Worm (Caenorhabditis elegans) whole organism, L4 larva: ENCODE measurements around the gene ZC190.4.
A peak's percentile ranks its signal among the peaks of the same experiment; 100 is the strongest.
"Not testable (repeated sequence)": the region's sequence is repeated elsewhere in the genome, so short reads cannot be mapped to it uniquely, and the experiment has no call there.

Experiments used
- F10B5.3 ChIP-seq: sonication (generic microtip); optimal IDR thresholded peaks from 2 replicates; lab custom pipeline; 2016; ENCODE audit warnings: mild to moderate bottlenecking, missing genetic modification characterization, missing compliant biosample characterization
- Y5F2A.4 ChIP-seq: fragments of 200-800 bp; sonication (Bioruptor generic); optimal IDR thresholded peaks from 2 replicates; lab custom pipeline; 2018; ENCODE audit warnings: mild to moderate bottlenecking, missing genetic modification characterization, missing compliant biosample characterization
- aha-1 ChIP-seq: fragments of 150-350 bp; peaks from one replicate; lab custom pipeline; 2014; ENCODE audit warnings: missing biosample characterization, missing genetic modification characterization
- attf-4 ChIP-seq: sonication (generic microtip); optimal IDR thresholded peaks from 3 replicates; lab custom pipeline; 2017; ENCODE audit warnings: missing biosample characterization, missing genetic modification characterization
- ceh-62 ChIP-seq: sonication (generic microtip); optimal IDR thresholded peaks from 2 replicates; lab custom pipeline; 2017; ENCODE audit warnings: missing biosample characterization, missing genetic modification characterization
- ces-1 ChIP-seq: fragments of 150-350 bp; sonication (generic microtip); optimal IDR thresholded peaks from 4 replicates; lab custom pipeline; 2014; ENCODE audit warnings: missing biosample characterization, missing genetic modification reagents, missing genetic modification characterization
- dmd-9 ChIP-seq: fragments of 200-800 bp; sonication (Bioruptor generic); IDR thresholded peaks from 2 replicates; pipeline ENCODE4 v1.3.6; 2022; ENCODE audit warnings: missing genetic modification reagents, missing genetic modification characterization, missing compliant biosample characterization
- dve-1 ChIP-seq: sonication (generic microtip); optimal IDR thresholded peaks from 2 replicates; lab custom pipeline; 2017; ENCODE audit warnings: antibody characterized with exemption, mild to moderate bottlenecking, missing genetic modification characterization, missing compliant biosample characterization; ENCODE audit not compliant: insufficient read depth
- fkh-10 ChIP-seq: fragments of 150-350 bp; optimal IDR thresholded peaks from 2 replicates; lab custom pipeline; 2014; ENCODE audit warnings: missing biosample characterization, missing genetic modification reagents, missing genetic modification characterization
- hlh-11 ChIP-seq: fragments of 200-800 bp; sonication (Bioruptor generic); optimal IDR thresholded peaks from 2 replicates; lab custom pipeline; 2018; ENCODE audit warnings: mild to moderate bottlenecking, missing genetic modification characterization, missing compliant biosample characterization
- lin-1 ChIP-seq: fragments of 200-800 bp; sonication (Bioruptor generic); IDR thresholded peaks from 2 replicates; pipeline ENCODE4 v1.3.6; 2022; ENCODE audit warnings: missing genetic modification reagents, missing genetic modification characterization, missing compliant biosample characterization
- lin-38 ChIP-seq: fragments of 200-800 bp; sonication (Bioruptor generic); IDR thresholded peaks from 2 replicates; pipeline ENCODE4 v1.3.6; 2022; ENCODE audit warnings: missing genetic modification reagents, missing genetic modification characterization, missing compliant biosample characterization
- mdl-1 ChIP-seq, 2 experiments: fragments of 150-350 bp in 1 of 2; sonication (generic microtip) in 1 of 2; optimal IDR thresholded peaks; 2 replicates each; lab custom pipeline; 2014 to 2017; ENCODE audit warnings: missing biosample characterization in 2 of 2, missing genetic modification characterization in 2 of 2
- pha-4 ChIP-seq, 2 experiments: fragments of 150-350 bp in 1 of 2; fragments of 200-800 bp in 1 of 2; sonication (Bioruptor generic) in 1 of 2; IDR thresholded peaks in 1 of 2; optimal IDR thresholded peaks in 1 of 2; 2 replicates each; pipeline versions ENCODE4 v1.3.6 to Lab custom; 2014 to 2022; ENCODE audit warnings: missing genetic modification characterization in 2 of 2, missing genetic modification reagents in 2 of 2, missing biosample characterization in 1 of 2, missing compliant biosample characterization in 1 of 2
- snpc-1.2 ChIP-seq: fragments of 200-800 bp; sonication (Bioruptor generic); IDR thresholded peaks from 2 replicates; pipeline ENCODE4 v1.3.6; 2022; ENCODE audit warnings: missing genetic modification reagents, missing genetic modification characterization, missing compliant biosample characterization
- unc-62 ChIP-seq, 3 experiments: fragments of 150-350 bp in 1 of 3; sonication (generic microtip); optimal IDR thresholded peaks in 2 of 3; peaks in 1 of 3; 1 replicate in 1 of 3; 2 replicates in 2 of 3; lab custom pipeline; 2014 to 2017; ENCODE audit warnings: missing biosample characterization in 3 of 3, missing genetic modification characterization in 3 of 3, missing genetic modification reagents in 3 of 3, missing genotype in 1 of 3
- zfp-2 ChIP-seq: sonication (generic microtip); optimal IDR thresholded peaks from 2 replicates; lab custom pipeline; 2016; ENCODE audit warnings: mild to moderate bottlenecking, missing genetic modification characterization, missing compliant biosample characterization

Gene ZC190.4

DNA sequence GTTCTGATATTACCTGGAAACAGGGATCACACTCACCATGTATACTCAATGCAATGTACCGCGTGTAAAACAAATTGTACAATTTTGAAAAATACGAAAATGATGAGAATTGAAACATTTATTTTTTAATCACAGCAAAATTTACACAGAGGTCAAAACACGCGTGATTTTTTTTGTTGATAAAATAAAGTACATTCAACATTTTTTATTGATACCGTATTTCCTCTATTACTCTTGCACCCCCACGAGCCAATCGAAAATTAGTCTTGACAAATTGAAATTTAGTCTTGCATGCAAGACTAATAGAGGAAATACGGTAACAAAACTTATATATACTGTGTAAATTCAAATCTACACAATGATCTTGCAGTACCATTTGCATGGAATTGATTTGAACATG, 21.8 kb downstream of the ZC190.4 start, which contains the start of gene ZC190.8:
ZC190.8 (minus strand) TSS at position 101 of the 400 bp plus-strand sequence.
- no peak for TF ChIP-seq attf-4 (tag; lab: Kevin White, UChicago)
- no peak for TF ChIP-seq dmd-9 (GFP tag; lab: Robert Waterston, UW)
- TF ChIP-seq aha-1 (tag; lab: Kevin White, UChicago), result peak; percentile 23
- TF ChIP-seq pha-4 (GFP tag; IDR thresholded peaks at IDR 0.05; lab: Robert Waterston, UW), result no peak
- no peak for TF ChIP-seq pha-4 (tag; optimal IDR thresholded peaks at IDR 0.05; lab: Kevin White, UChicago)

DNA sequence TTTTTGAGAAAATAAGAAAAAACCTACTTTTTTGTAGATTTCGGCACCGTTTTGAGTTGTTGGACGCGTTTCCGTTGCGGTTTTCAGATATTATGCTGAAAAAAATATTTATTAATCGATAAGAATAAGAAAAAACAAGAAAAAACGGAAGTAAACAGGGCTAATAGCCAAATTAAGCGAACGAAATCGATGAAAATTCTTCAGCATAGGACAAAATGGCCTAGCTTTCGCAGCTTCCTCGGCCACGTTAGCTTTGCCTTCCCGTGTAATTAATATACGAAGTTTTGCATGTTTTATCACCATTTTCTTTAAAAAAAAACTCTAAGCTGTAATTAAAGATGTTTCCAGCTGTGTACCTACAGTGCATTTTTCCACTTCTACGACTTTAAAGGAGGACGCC, 30.4 kb downstream of the ZC190.4 start, which contains the start of gene ZC190.10:
ZC190.10 (minus strand) TSS at position 101 of the 400 bp plus-strand sequence.
- TF ChIP-seq hlh-11; zfp-2 (tag; lab: Kevin White, UChicago); Y5F2A.4 (GFP tag; lab: Kevin White, UChicago): not testable (repeated sequence)

DNA sequence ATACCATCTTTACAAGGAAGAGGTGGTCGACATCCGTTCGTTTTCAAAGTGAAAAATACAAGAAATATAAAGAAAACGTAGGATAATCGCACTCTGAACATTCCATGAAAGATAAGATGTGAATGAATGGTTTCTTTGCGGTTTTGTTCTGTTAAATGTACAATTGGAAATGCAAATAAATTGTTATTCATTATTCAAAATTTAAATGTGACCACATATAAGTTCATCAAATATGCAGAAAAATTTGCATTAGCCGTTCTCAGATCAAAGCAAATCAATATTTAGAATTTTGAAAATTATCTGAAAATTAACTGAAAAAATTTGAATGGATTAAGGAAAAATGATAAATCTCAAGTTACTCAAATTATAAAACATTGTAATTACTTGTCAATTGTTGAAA, 46.0 kb downstream of the ZC190.4 start, which contains the start of gene ZC178.2:
ZC178.2 (minus strand) TSS at position 101 of the 400 bp plus-strand sequence.
- TF ChIP-seq lin-1 (GFP tag; lab: Robert Waterston, UW), result no peak
- TF ChIP-seq hlh-11, result no peak
- TF ChIP-seq lin-38, result no peak
- TF ChIP-seq F10B5.3 (tag; lab: Kevin White, UChicago), result no peak
- TF ChIP-seq dve-1 (tag; lab: Kevin White, UChicago), result no peak
- no peak for TF ChIP-seq mdl-1 (tag; optimal IDR thresholded peaks at IDR 0.05; lab: Kevin White, UChicago)

DNA sequence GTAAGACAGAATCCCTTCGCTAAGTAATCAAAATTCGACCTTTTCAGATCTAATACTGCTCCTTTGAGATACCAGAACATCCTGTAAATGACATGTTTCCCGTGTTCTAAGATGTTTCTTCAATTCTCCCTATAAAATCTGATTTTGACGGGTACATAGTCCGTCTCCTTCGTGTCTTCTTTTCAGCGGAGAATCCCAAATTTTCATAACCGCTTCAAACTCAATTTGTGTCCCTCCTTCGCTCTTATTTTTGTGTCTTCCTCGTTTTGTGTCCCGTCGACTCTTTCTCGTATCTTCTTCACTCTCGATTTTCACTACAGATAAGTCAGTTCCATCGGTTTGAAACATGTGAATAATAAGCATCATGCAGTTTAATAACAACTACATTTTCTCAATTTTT, 50.3 kb downstream of the ZC190.4 start, which contains the start of gene glr-5:
glr-5 (plus strand) TSS at position 321 of the 400 bp plus-strand sequence.
- TF ChIP-seq fkh-10 (GFP tag; lab: Kevin White, UChicago) (peak; percentile 67), ces-1 (GFP tag; lab: Kevin White, UChicago) (peak; percentile 84), ceh-62 (tag; lab: Kevin White, UChicago) (no peak), attf-4 (tag; lab: Kevin White, UChicago) (no peak)

- TF ChIP-seq snpc-1.2 (GFP tag; lab: Robert Waterston, UW) (no peak), zfp-2 (tag; lab: Kevin White, UChicago) (no peak), unc-62 (GFP tag; optimal IDR thresholded peaks at IDR 0.05 in 1 of 2; lab: Kevin White, UChicago) (peak in 1 of 2 experiments; percentile 97), unc-62 (tag; optimal IDR thresholded peaks at IDR 0.05; lab: Kevin White, UChicago) (no peak)
These were observed 52.5 kb downstream of the ZC190.4 start for ce11 chrV:8718399-8718798.
